Worm (Caenorhabditis elegans): ENCODE results near the gene D1086.10.

The D1086.10 gene

DNA sequence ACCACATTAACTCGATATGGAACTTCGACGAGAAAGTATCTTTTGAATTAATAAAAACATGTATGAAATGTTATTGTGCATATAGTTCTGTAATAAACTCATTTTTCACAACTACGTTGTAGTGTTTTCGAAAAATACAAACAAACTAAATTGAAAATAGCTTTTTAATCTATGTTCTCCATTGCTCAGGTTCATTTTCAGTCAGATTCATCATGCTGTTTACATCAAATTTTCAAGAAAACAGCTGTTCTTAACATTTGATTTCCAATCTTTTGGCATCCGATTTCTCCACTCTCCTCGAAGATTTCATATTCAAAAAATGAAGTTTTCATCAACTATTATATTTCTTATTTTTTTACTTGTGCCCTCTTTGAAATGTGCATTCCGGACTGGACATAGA is 27.5 kb downstream of the D1086.10 start, which contains the start of gene H39E23.2:
TSS of gene H39E23.2 (plus strand) at position 301 of the 400 bp plus-strand sequence.
- TF ChIP-seq fkh-2 (tag; optimal IDR thresholded peaks at IDR 0.05) (no peak), ZK546.5 (tag; optimal IDR thresholded peaks at IDR 0.05) (no peak), nfya-1 (tag; optimal IDR thresholded peaks at IDR 0.05; ENCODE audit: insufficient read depth) (no peak), mml-1 (tag; optimal IDR thresholded peaks at IDR 0.05) (no peak), ceh-28 (tag; optimal IDR thresholded peaks at IDR 0.05) (no peak), pqm-1 (tag; optimal IDR thresholded peaks at IDR 0.05) (no peak), nhr-43 (tag; optimal IDR thresholded peaks at IDR 0.05; ENCODE audit: poor library complexity, severe bottlenecking) (no peak), eor-1 (tag; optimal IDR thresholded peaks at IDR 0.05) (no peak), nhr-77 (tag; optimal IDR thresholded peaks at IDR 0.05) (no peak), sea-2 (GFP tag; optimal IDR thresholded peaks at IDR 0.05) (no peak), mdl-1 (tag; optimal IDR thresholded peaks at IDR 0.05) (no peak), elt-2 (tag; optimal IDR thresholded peaks at IDR 0.05) (no peak), elt-1 (tag; optimal IDR thresholded peaks at IDR 0.05) (no peak), unc-62 (GFP tag; optimal IDR thresholded peaks at IDR 0.05) (no peak)

DNA sequence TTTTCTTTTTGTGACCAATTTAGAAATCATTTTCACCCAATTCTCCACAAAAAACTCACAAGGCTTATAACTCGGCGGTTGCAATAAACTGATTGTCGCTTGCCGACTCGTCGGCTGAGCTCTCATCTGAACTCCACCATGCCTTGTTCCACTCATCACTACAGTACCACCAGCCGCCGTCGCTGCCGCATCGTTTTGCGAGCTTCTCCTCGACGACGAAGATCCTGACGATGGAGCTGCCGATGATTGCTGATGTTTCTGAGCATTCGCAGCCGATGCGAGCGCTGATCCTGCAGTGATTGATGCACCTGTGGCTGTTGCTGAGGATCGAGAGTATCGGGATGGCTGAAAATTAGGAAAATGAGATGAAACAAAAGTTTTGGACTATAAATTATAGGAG is 38.1 kb downstream of the D1086.10 start:
- TF ChIP-seq zag-1 (tag; optimal IDR thresholded peaks at IDR 0.05) (no peak), fos-1 (tag; optimal IDR thresholded peaks at IDR 0.05) (no peak), nhr-43 (tag; optimal IDR thresholded peaks at IDR 0.05; ENCODE audit: poor library complexity, severe bottlenecking) (no peak), ceh-9 (tag; optimal IDR thresholded peaks at IDR 0.05) (no peak), nhr-77 (tag; optimal IDR thresholded peaks at IDR 0.05) (no peak), unc-39 (tag; optimal IDR thresholded peaks at IDR 0.05) (no peak), tbx-2 (tag; optimal IDR thresholded peaks at IDR 0.05) (no peak)

DNA sequence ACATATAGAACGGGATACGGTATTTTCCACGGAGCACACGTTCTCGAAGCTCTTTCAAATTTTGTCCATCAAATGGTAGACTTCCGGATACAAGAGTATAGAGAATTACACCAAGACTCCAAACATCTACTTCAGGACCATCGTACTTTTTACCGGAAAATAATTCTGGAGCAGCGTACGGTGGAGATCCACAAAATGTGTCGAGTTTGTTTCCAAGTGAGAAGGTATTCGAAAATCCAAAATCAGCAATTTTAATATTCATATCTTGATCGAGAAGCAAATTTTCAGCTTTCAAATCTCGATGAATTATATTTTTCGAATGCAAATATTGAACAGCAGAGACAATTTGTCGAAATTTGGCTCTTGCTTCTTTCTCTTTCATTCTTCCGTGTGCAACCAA is 40.6 kb downstream of the D1086.10 start:
- no peak for TF ChIP-seq nhr-25 (tag; optimal IDR thresholded peaks at IDR 0.05)
- no peak for TF ChIP-seq fkh-10 (GFP tag; optimal IDR thresholded peaks at IDR 0.05)
- TF ChIP-seq ceh-9 (tag; optimal IDR thresholded peaks at IDR 0.05), result no peak
- no peak for TF ChIP-seq ztf-11 (tag; optimal IDR thresholded peaks at IDR 0.05)
- TF ChIP-seq nhr-237 (tag; optimal IDR thresholded peaks at IDR 0.05), result no peak
- TF ChIP-seq aly-2 (tag; optimal IDR thresholded peaks at IDR 0.05), result no peak
- no peak for TF ChIP-seq ceh-16 (tag; optimal IDR thresholded peaks at IDR 0.05)
- no peak for TF ChIP-seq snpc-4 (tag; optimal IDR thresholded peaks at IDR 0.05)
- no peak for TF ChIP-seq elt-1 (tag; optimal IDR thresholded peaks at IDR 0.05)
- TF ChIP-seq ZK546.5 (tag; optimal IDR thresholded peaks at IDR 0.05), result no peak
- no peak for TF ChIP-seq ceh-82 (tag; optimal IDR thresholded peaks at IDR 0.05)
- TF ChIP-seq R02D3.7 (tag; optimal IDR thresholded peaks at IDR 0.05), result no peak
- no peak for TF ChIP-seq hmg-11 (tag; optimal IDR thresholded peaks at IDR 0.05)
- no peak for TF ChIP-seq pqm-1 (tag; optimal IDR thresholded peaks at IDR 0.05)
- TF ChIP-seq nhr-28 (tag; optimal IDR thresholded peaks at IDR 0.05), result no peak

DNA sequence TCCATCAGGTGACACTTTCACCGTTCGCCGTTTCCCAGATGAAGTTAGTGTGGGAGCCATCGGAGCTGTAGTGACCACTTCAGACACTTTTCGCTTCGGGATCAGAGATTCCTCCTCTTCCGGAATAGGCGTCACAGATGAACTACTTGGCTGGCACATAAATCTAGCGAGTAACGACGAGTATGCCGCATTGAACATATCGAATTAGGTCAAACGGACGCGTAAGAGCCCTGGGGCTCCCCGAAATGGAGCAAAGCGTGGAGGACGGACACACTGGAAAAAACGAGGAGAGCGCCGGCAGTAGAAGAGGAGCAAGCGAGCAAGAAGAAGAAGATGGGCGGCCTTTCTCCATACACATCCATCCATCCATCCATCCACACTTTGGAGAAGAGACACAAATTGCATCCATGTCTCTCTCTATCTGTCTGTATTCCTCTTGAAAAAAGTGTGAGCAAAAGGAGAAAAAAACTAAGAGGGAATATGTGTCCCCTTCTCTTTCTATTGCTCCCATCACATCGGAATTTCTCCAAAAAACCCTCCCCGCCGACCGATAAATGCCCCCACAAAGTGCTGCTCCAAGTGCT is 43.9 kb downstream of the D1086.10 start:
- TF ChIP-seq fos-1 (tag; optimal IDR thresholded peaks at IDR 0.05) (no peak), egl-27 (tag; optimal IDR thresholded peaks at IDR 0.05) (no peak), lin-39 (tag; optimal IDR thresholded peaks at IDR 0.05) (peak; percentile 27), snpc-4 (tag; optimal IDR thresholded peaks at IDR 0.05) (no peak), nhr-237 (tag; optimal IDR thresholded peaks at IDR 0.05) (no peak), R02D3.7 (tag; optimal IDR thresholded peaks at IDR 0.05) (no peak), hmg-11 (tag; optimal IDR thresholded peaks at IDR 0.05) (peak; percentile 13), jun-1 (tag; optimal IDR thresholded peaks at IDR 0.05) (no peak), lsy-12 (tag; optimal IDR thresholded peaks at IDR 0.05) (no peak), nhr-12 (tag; optimal IDR thresholded peaks at IDR 0.05) (no peak), ama-1 (optimal IDR thresholded peaks at IDR 0.05) (no peak), lin-15B (tag; optimal IDR thresholded peaks at IDR 0.05) (no peak), nhr-11 (tag; optimal IDR thresholded peaks at IDR 0.05) (no peak)
